Worm (Caenorhabditis elegans): ENCODE results near the gene txt-11.

ce11 chrV:3398314-3398713 lies 14.8 kb upstream of the txt-11 start, which contains the start of gene T20D4.11:
- TF ChIP-seq mec-3 (tag; optimal IDR thresholded peaks at IDR 0.05; ENCODE audit: borderline replicate concordance) (no peak), ceh-24 (tag; optimal IDR thresholded peaks at IDR 0.05) (no peak), elt-2 (tag; optimal IDR thresholded peaks at IDR 0.05) (no peak), sox-4 (tag; optimal IDR thresholded peaks at IDR 0.05) (no peak)

Measured in whole organism, late embryonic.